Worm (Caenorhabditis elegans): ENCODE results near the gene vha-5.

ce11 chrIV:8345518-8345917 is 41.8 kb downstream of the vha-5 start, which contains the start of gene F17E9.5:
- TF ChIP-seq him-1 (tag; optimal IDR thresholded peaks at IDR 0.05) (no peak), dao-5 (tag; optimal IDR thresholded peaks at IDR 0.05) (no peak)

Measured in whole organism, L4/young adult.